Fruit fly (Drosophila melanogaster) whole organism, embryonic: ENCODE data around the gene Swip-1.

ENCODE experiments used
- ATbp ChIP-seq: fragments of 200-800 bp; sonication (Bioruptor generic); optimal IDR thresholded peaks from 2 replicates; lab custom pipeline; 2017; ENCODE audit warnings: missing biosample characterization, mild to moderate bottlenecking, missing genetic modification characterization, missing genetic modification reagents
- Antp ChIP-seq: fragments of 200-800 bp; sonication (Bioruptor generic); optimal IDR thresholded peaks from 3 replicates; lab custom pipeline; 2016; ENCODE audit warnings: missing biosample characterization, missing genetic modification characterization
- Awh ChIP-seq: fragments of 200-800 bp; sonication (Bioruptor generic); IDR thresholded peaks from 2 replicates; pipeline ENCODE4, ENCODE4 v1.3.6; 2022; ENCODE audit warnings: missing biosample characterization, missing genetic modification characterization
- C15 ChIP-seq: fragments of 200-800 bp; sonication (Bioruptor generic); IDR thresholded peaks from 3 replicates; pipeline ENCODE4 v1.3.6; 2022; ENCODE audit warnings: missing biosample characterization, missing genetic modification characterization
- CG11093 ChIP-seq: fragments of 200-800 bp; sonication (Bioruptor generic); IDR thresholded peaks from 3 replicates; pipeline ENCODE4 v1.3.6; 2022; ENCODE audit warnings: missing biosample characterization, missing genetic modification characterization
- CG14965 ChIP-seq: fragments of 200-800 bp; sonication (Bioruptor generic); optimal IDR thresholded peaks from 2 replicates; lab custom pipeline; 2016; ENCODE audit warnings: missing biosample characterization, missing genetic modification characterization, borderline replicate concordance
- CG15514 ChIP-seq: fragments of 200-800 bp; sonication (Bioruptor generic); optimal IDR thresholded peaks from 3 replicates; lab custom pipeline; 2017; ENCODE audit warnings: missing biosample characterization, missing genetic modification characterization, mild to moderate bottlenecking, moderate library complexity, missing genetic modification reagents
- CG15696 ChIP-seq: fragments of 200-800 bp; sonication (Bioruptor generic); optimal IDR thresholded peaks from 2 replicates; lab custom pipeline; 2019; ENCODE audit warnings: missing biosample characterization, mild to moderate bottlenecking, missing genetic modification characterization, moderate library complexity
- CG1602 ChIP-seq: fragments of 200-800 bp; sonication (Bioruptor generic); optimal IDR thresholded peaks from 3 replicates; lab custom pipeline; 2016; ENCODE audit warnings: missing biosample characterization, missing genetic modification characterization
- CG16815 ChIP-seq: fragments of 200-800 bp; sonication (Bioruptor generic); optimal IDR thresholded peaks from 3 replicates; lab custom pipeline; 2017; ENCODE audit warnings: missing biosample characterization, mild to moderate bottlenecking, missing genetic modification characterization
- CG31365 ChIP-seq: fragments of 200-800 bp; sonication (Bioruptor generic); optimal IDR thresholded peaks from 2 replicates; lab custom pipeline; 2018; ENCODE audit warnings: missing biosample characterization, mild to moderate bottlenecking, missing genetic modification characterization
- CG31441 ChIP-seq: fragments of 200-800 bp; sonication (Bioruptor generic); IDR thresholded peaks from 2 replicates; pipeline ENCODE4 v1.3.6; 2022; ENCODE audit warnings: missing biosample characterization, missing genetic modification characterization
- CG3281 ChIP-seq: fragments of 200-800 bp; sonication (Bioruptor generic); optimal IDR thresholded peaks from 3 replicates; lab custom pipeline; 2017; ENCODE audit warnings: missing biosample characterization, mild to moderate bottlenecking, missing genetic modification characterization
- CG34422 ChIP-seq: fragments of 200-800 bp; sonication (Bioruptor generic); IDR thresholded peaks from 3 replicates; pipeline ENCODE4 v1.3.6; 2022; ENCODE audit warnings: missing biosample characterization, missing genetic modification characterization
- CG7357 ChIP-seq: fragments of 200-800 bp; sonication (Bioruptor generic); IDR thresholded peaks from 3 replicates; pipeline ENCODE4 v1.3.6; 2022; ENCODE audit warnings: missing biosample characterization, missing genetic modification characterization
- CG9727 ChIP-seq: fragments of 200-800 bp; sonication (Bioruptor generic); optimal IDR thresholded peaks from 3 replicates; lab custom pipeline; 2017; ENCODE audit warnings: missing biosample characterization, mild to moderate bottlenecking, missing genetic modification characterization
- Camta ChIP-seq: fragments of 200-800 bp; sonication (Bioruptor generic); optimal IDR thresholded peaks from 2 replicates; lab custom pipeline; 2016; ENCODE audit warnings: missing biosample characterization, missing genetic modification characterization
- D ChIP-seq, 2 experiments: fragments of 200-800 bp in 1 of 2; fragments of >200 bp in 1 of 2; sonication (Bioruptor generic) in 1 of 2; optimal IDR thresholded peaks; 2 replicates in 1 of 2; 3 replicates in 1 of 2; lab custom pipeline; 2017; ENCODE audit warnings: mild to moderate bottlenecking in 1 of 2, missing biosample characterization in 1 of 2, missing genetic modification characterization in 1 of 2, missing genetic modification reagents in 1 of 2
- Deaf1 ChIP-seq: fragments of 200-800 bp; optimal IDR thresholded peaks from 3 replicates; lab custom pipeline; 2019; ENCODE audit warnings: missing biosample characterization, mild to moderate bottlenecking, missing genetic modification characterization, moderate library complexity
- Dip3 ChIP-seq: fragments of 200-800 bp; sonication (Bioruptor generic); optimal IDR thresholded peaks from 3 replicates; lab custom pipeline; 2016; ENCODE audit warnings: missing biosample characterization, missing genetic modification characterization
- Dref ChIP-seq: fragments of 200-800 bp; sonication (Bioruptor generic); IDR thresholded peaks from 2 replicates; pipeline ENCODE4 v1.3.6; 2022; ENCODE audit warnings: missing biosample characterization, missing genetic modification characterization
- GATAe ChIP-seq: fragments of 200-800 bp; sonication (Bioruptor generic); conservative IDR thresholded peaks from 2 replicates; pipeline ENCODE4 v1.3.6; 2022; ENCODE audit warnings: missing biosample characterization, missing genetic modification characterization
- HmgD ChIP-seq: fragments of 200-800 bp; sonication (Bioruptor generic); optimal IDR thresholded peaks from 3 replicates; lab custom pipeline; 2016; ENCODE audit warnings: missing biosample characterization, missing genetic modification characterization
- Mad ChIP-seq: fragments of 200-800 bp; sonication (Bioruptor generic); optimal IDR thresholded peaks from 2 replicates; lab custom pipeline; 2016; ENCODE audit warnings: missing biosample characterization, missing genetic modification characterization
- Ptx1 ChIP-seq: fragments of 200-800 bp; sonication (Bioruptor generic); IDR thresholded peaks from 2 replicates; pipeline ENCODE4 v1.3.6; 2022; ENCODE audit warnings: missing biosample characterization, missing genetic modification characterization
- Ravus ChIP-seq: fragments of 200-800 bp; sonication (Bioruptor generic); IDR thresholded peaks from 2 replicates; pipeline ENCODE4 v1.3.6; 2022; ENCODE audit warnings: missing biosample characterization, missing genetic modification characterization
- Rx ChIP-seq: fragments of 200-800 bp; sonication (Bioruptor generic); IDR thresholded peaks from 2 replicates; pipeline ENCODE4 v1.3.6; 2022; ENCODE audit warnings: missing biosample characterization, missing genetic modification characterization
- Stat92E ChIP-seq, 3 experiments: fragments of >200 bp in 2 of 3; fragments of 200-800 bp in 1 of 3; sonication (Bioruptor generic) in 1 of 3; optimal IDR thresholded peaks; 2 replicates each; lab custom pipeline; 2017 to 2019; ENCODE audit warnings: missing biosample characterization in 3 of 3, missing genetic modification characterization in 3 of 3, mild to moderate bottlenecking in 1 of 3, moderate library complexity in 1 of 3
- abd-A ChIP-seq: fragments of 200-800 bp; sonication (Bioruptor generic); optimal IDR thresholded peaks from 3 replicates; lab custom pipeline; 2019; ENCODE audit warnings: missing biosample characterization, mild to moderate bottlenecking, missing genetic modification characterization, moderate library complexity
- aop ChIP-seq: fragments of 200-800 bp; sonication (Bioruptor generic); IDR thresholded peaks from 2 replicates; pipeline ENCODE4 v1.3.6; 2022; ENCODE audit warnings: missing biosample characterization, missing genetic modification characterization
- az2 ChIP-seq: fragments of 200-800 bp; sonication (Bioruptor generic); optimal IDR thresholded peaks from 3 replicates; lab custom pipeline; 2016; ENCODE audit warnings: missing biosample characterization, missing genetic modification characterization
- bsh ChIP-seq, 2 experiments: fragments of 200-800 bp; sonication (Bioruptor generic); optimal IDR thresholded peaks; 2 replicates each; lab custom pipeline; 2017 to 2018; ENCODE audit warnings: mild to moderate bottlenecking in 2 of 2, missing biosample characterization in 2 of 2, missing genetic modification characterization in 2 of 2, moderate library complexity in 1 of 2
- da ChIP-seq: fragments of 200-800 bp; sonication (Bioruptor generic); optimal IDR thresholded peaks from 2 replicates; lab custom pipeline; 2016; ENCODE audit warnings: missing biosample characterization, missing genetic modification characterization
- dan ChIP-seq: fragments of 200-800 bp; sonication (Bioruptor generic); IDR thresholded peaks from 2 replicates; pipeline ENCODE4 v1.3.6; 2022; ENCODE audit warnings: missing biosample characterization, missing genetic modification characterization
- dati ChIP-seq: fragments of 200-800 bp; sonication (Bioruptor generic); IDR thresholded peaks from 2 replicates; pipeline ENCODE4 v1.3.6; 2022; ENCODE audit warnings: missing biosample characterization, missing genetic modification characterization
- exex ChIP-seq: fragments of 200-800 bp; sonication (Bioruptor generic); optimal IDR thresholded peaks from 4 replicates; lab custom pipeline; 2018; ENCODE audit warnings: missing biosample characterization, mild to moderate bottlenecking, missing genetic modification characterization, moderate library complexity
- eyg ChIP-seq: fragments of 200-800 bp; sonication (Bioruptor generic); optimal IDR thresholded peaks from 3 replicates; lab custom pipeline; 2016; ENCODE audit warnings: missing biosample characterization, missing genetic modification characterization
- fru ChIP-seq: fragments of >200 bp; optimal IDR thresholded peaks from 2 replicates; lab custom pipeline; 2017
- hb ChIP-seq: fragments of 200-800 bp; sonication (Bioruptor generic); IDR thresholded peaks from 3 replicates; pipeline ENCODE4 v1.3.6; 2022; ENCODE audit warnings: missing biosample characterization, missing genetic modification characterization; ENCODE audit not compliant: partially characterized antibody
- jigr1 ChIP-seq: fragments of 200-800 bp; sonication (Bioruptor generic); IDR thresholded peaks from 3 replicates; pipeline ENCODE4 v1.3.6; 2022; ENCODE audit warnings: missing biosample characterization, missing genetic modification characterization
- jumu ChIP-seq: fragments of 200-800 bp; sonication (Bioruptor generic); optimal IDR thresholded peaks from 3 replicates; lab custom pipeline; 2016; ENCODE audit warnings: missing biosample characterization, missing genetic modification characterization
- knrl ChIP-seq: fragments of 200-800 bp; sonication (Bioruptor generic); IDR thresholded peaks from 3 replicates; pipeline ENCODE4 v1.3.6; 2022; ENCODE audit warnings: missing biosample characterization, missing genetic modification characterization; ENCODE audit not compliant: partially characterized antibody
- lbe ChIP-seq: fragments of 200-800 bp; sonication (Bioruptor generic); optimal IDR thresholded peaks from 2 replicates; lab custom pipeline; 2016; ENCODE audit warnings: missing biosample characterization, mild to moderate bottlenecking, missing genetic modification characterization
- lmd ChIP-seq: fragments of 200-800 bp; sonication (Bioruptor generic); IDR thresholded peaks from 2 replicates; pipeline ENCODE4 v1.3.6; 2022; ENCODE audit warnings: missing biosample characterization, missing genetic modification characterization
- org-1 ChIP-seq: fragments of 200-800 bp; sonication (Bioruptor generic); optimal IDR thresholded peaks from 2 replicates; lab custom pipeline; 2017; ENCODE audit warnings: missing biosample characterization, missing genetic modification characterization
- psq ChIP-seq: fragments of 200-800 bp; sonication (Bioruptor generic); optimal IDR thresholded peaks from 2 replicates; lab custom pipeline; 2017; ENCODE audit warnings: missing biosample characterization, missing genetic modification characterization
- row ChIP-seq: fragments of 200-800 bp; sonication (Bioruptor generic); IDR thresholded peaks from 3 replicates; pipeline ENCODE4 v1.3.6; 2022; ENCODE audit warnings: missing biosample characterization, missing genetic modification characterization
- sug ChIP-seq: fragments of 200-800 bp; optimal IDR thresholded peaks from 2 replicates; lab custom pipeline; 2019; ENCODE audit warnings: missing biosample characterization, mild to moderate bottlenecking, missing genetic modification characterization, moderate library complexity
- tap ChIP-seq: fragments of 200-800 bp; optimal IDR thresholded peaks from 3 replicates; lab custom pipeline; 2019; ENCODE audit warnings: missing biosample characterization, mild to moderate bottlenecking, missing genetic modification characterization, moderate library complexity
- trh ChIP-seq: fragments of 200-800 bp; sonication (Bioruptor generic); optimal IDR thresholded peaks from 2 replicates; lab custom pipeline; 2016; ENCODE audit warnings: missing biosample characterization, missing genetic modification characterization
- z ChIP-seq: fragments of 200-800 bp; sonication (Bioruptor generic); IDR thresholded peaks from 3 replicates; pipeline ENCODE4 v1.3.6; 2022; ENCODE audit warnings: missing biosample characterization, missing genetic modification characterization

Gene Swip-1

DNA sequence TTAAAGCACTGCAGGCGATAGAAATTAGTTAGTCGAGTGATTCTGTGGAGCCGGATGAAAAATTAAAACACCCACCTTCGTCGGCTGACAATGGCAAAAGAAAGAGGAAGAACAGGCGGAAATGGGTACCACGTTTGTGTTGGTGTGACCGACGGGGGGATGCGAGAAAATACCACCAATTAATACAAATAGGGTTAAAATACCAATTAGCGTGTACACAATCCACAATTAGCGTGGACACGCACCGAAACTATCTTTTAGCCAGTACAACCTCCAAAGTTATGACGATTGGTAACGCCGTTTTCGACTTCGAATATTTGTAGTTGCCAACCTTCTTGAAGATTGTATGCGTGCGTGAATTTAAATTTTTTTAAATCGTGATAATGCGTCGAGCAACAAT lies 22.1 kb upstream of the Swip-1 start, which contains the start of gene RpL30 (continued):
- TF ChIP-seq CG9727 (GFP tag; lab: Kevin White, UChicago) (peak; percentile 95), CG3281 (GFP tag; lab: Kevin White, UChicago) (peak; percentile 93), CG15696 (tag; lab: Kevin White, UChicago) (peak; percentile 59), Ravus (GFP tag; lab: Robert Waterston, UW) (no peak), Antp (GFP tag; lab: Kevin White, UChicago) (peak; percentile 79), eyg (GFP tag; lab: Kevin White, UChicago) (peak; percentile 86), GATAe (GFP tag; lab: Robert Waterston, UW) (peak; percentile 68; the same call in 1 of the 2 replicates), hb (GFP tag; lab: Robert Waterston, UW) (no peak), dati (GFP tag; lab: Robert Waterston, UW) (peak; percentile 65), Mad (GFP tag; lab: Kevin White, UChicago) (peak; percentile 91), lmd (GFP tag; lab: Robert Waterston, UW) (peak; percentile 72), bsh (GFP tag; optimal IDR thresholded peaks at IDR 0.05; lab: Kevin White, UChicago) (peak; percentile 81 to 82), CG11093 (GFP tag; lab: Robert Waterston, UW) (no peak), CG31365 (peak; percentile 86), jumu (GFP tag; lab: Kevin White, UChicago) (peak; percentile 83), CG7357 (peak; percentile 55; the same call in 2 of the 3 replicates), Dip3 (GFP tag; lab: Kevin White, UChicago) (peak; percentile 78), Stat92E (GFP tag; optimal IDR thresholded peaks at IDR 0.05; lab: Kevin White, UChicago) (peak in 1 of 3 experiments; percentile 90), D (optimal IDR thresholded peaks at IDR 0.05; lab: Kevin White, UChicago) (no peak), D (GFP tag; optimal IDR thresholded peaks at IDR 0.05; lab: Kevin White, UChicago) (peak; percentile 83), jigr1 (GFP tag; lab: Robert Waterston, UW) (no peak), C15 (peak; percentile 85; the same call in 2 of the 3 replicates), ATbp (GFP tag; lab: Kevin White, UChicago) (peak; percentile 91), trh (GFP tag; lab: Kevin White, UChicago) (peak; percentile 80), Rx (GFP tag; lab: Robert Waterston, UW) (peak; percentile 84), aop (GFP tag; lab: Robert Waterston, UW) (peak; percentile 62), z (peak; percentile 71; the same call in 2 of the 3 replicates), CG15514 (GFP tag; lab: Kevin White, UChicago) (peak; percentile 96), Dref (GFP tag; lab: Robert Waterston, UW) (peak; percentile 52), CG1602 (peak; percentile 65), row (GFP tag; lab: Robert Waterston, UW) (peak; percentile 60), da (GFP tag; lab: Kevin White, UChicago) (peak; percentile 88), Awh (GFP tag; lab: Robert Waterston, UW) (peak; percentile 80), HmgD (GFP tag; lab: Kevin White, UChicago) (peak; percentile 96), sug (tag; lab: Kevin White, UChicago) (peak; percentile 89), Deaf1 (tag; lab: Kevin White, UChicago) (peak; percentile 60), dan (GFP tag; lab: Robert Waterston, UW) (no peak), exex (tag; lab: Kevin White, UChicago) (peak; percentile 81), org-1 (GFP tag; lab: Kevin White, UChicago) (peak; percentile 94), lbe (GFP tag; lab: Kevin White, UChicago) (peak; percentile 87), CG14965 (peak; percentile 85), CG31441 (GFP tag; lab: Robert Waterston, UW) (peak; percentile 90), CG34422 (GFP tag; lab: Robert Waterston, UW) (peak; percentile 90), tap (tag; lab: Kevin White, UChicago) (peak; percentile 77), Ptx1 (GFP tag; lab: Robert Waterston, UW) (peak; percentile 78), Camta (GFP tag; lab: Kevin White, UChicago) (peak; percentile 87), psq (peak; percentile 79), abd-A (peak; percentile 93), az2 (GFP tag; lab: Kevin White, UChicago) (peak; percentile 79), knrl (GFP tag; lab: Robert Waterston, UW) (peak; percentile 74), CG16815 (peak; percentile 59), fru (lab: Kevin White, UChicago) (no peak)
